Worm (Caenorhabditis elegans): ENCODE results near the gene apc-11.

DNA sequence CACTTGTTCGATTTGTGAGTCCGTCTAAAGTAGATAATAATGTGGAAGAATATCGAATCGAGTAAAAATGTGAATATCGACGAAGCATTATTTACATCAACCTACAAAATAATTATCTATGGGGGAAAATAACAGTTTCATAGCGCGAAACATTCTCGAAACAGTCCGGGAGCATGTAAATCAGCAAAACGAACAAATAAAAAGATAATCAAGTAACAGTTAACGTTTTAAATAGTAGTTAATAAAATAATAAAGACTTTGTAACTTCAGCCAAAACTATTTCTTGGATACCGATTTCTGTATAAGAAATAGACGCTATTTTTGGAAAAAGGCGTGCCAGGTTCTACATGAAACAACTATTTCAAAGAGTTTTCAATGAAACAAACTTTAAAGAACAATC lies 26.2 kb downstream of the apc-11 start, which contains the start of gene mlcd-1:
- TF ChIP-seq lsy-2 (tag; optimal IDR thresholded peaks at IDR 0.05), result no peak
- TF ChIP-seq ces-1 (GFP tag; optimal IDR thresholded peaks at IDR 0.05), result no peak
- no peak for TF ChIP-seq unc-62 (GFP tag; optimal IDR thresholded peaks at IDR 0.05)
- TF ChIP-seq nhr-12 (tag; optimal IDR thresholded peaks at IDR 0.05), result no peak
- no peak for TF ChIP-seq cnd-1 (tag; optimal IDR thresholded peaks at IDR 0.05)
- TF ChIP-seq pha-4 (tag; optimal IDR thresholded peaks at IDR 0.05), result no peak
